Fruit fly (Drosophila melanogaster) whole organism, embryonic: ENCODE measurements around the gene CIA30.
A peak's percentile ranks its signal among the peaks of the same experiment; 100 is the strongest.

Experiments
- BEAF-32 ChIP-seq: fragments of 200-800 bp; sonication (Bioruptor generic); optimal IDR thresholded peaks from 3 replicates; lab custom pipeline; 2017; ENCODE audit warnings: missing biosample characterization, missing genetic modification characterization, mild to moderate bottlenecking, moderate library complexity, missing genetic modification reagents
- CG1024 ChIP-seq: fragments of 200-800 bp; sonication (Bioruptor generic); IDR thresholded peaks from 2 replicates; pipeline ENCODE4 v1.3.6; 2022; ENCODE audit warnings: missing biosample characterization, missing genetic modification characterization
- CG10267 ChIP-seq: fragments of 200-800 bp; sonication (Bioruptor generic); optimal IDR thresholded peaks from 2 replicates; lab custom pipeline; 2018; ENCODE audit warnings: missing biosample characterization, mild to moderate bottlenecking, missing genetic modification characterization, moderate library complexity
- CG10462 ChIP-seq: fragments of 200-800 bp; sonication (Bioruptor generic); optimal IDR thresholded peaks from 2 replicates; lab custom pipeline; 2016; ENCODE audit warnings: missing biosample characterization, missing genetic modification characterization
- CG11247 ChIP-seq: fragments of 200-800 bp; sonication (Bioruptor generic); IDR thresholded peaks from 2 replicates; pipeline ENCODE4 v1.3.6; 2022; ENCODE audit warnings: missing biosample characterization, missing genetic modification characterization
- CG15269 ChIP-seq: fragments of 200-800 bp; sonication (Bioruptor generic); optimal IDR thresholded peaks from 2 replicates; lab custom pipeline; 2018; ENCODE audit warnings: missing biosample characterization, mild to moderate bottlenecking, missing genetic modification characterization, moderate library complexity
- CG15601 ChIP-seq: fragments of 200-800 bp; sonication (Bioruptor generic); optimal IDR thresholded peaks from 3 replicates; lab custom pipeline; 2019; ENCODE audit warnings: missing biosample characterization, mild to moderate bottlenecking, missing genetic modification characterization, moderate library complexity
- CG16779 ChIP-seq: fragments of 200-800 bp; sonication (Bioruptor generic); IDR thresholded peaks from 2 replicates; pipeline ENCODE4 v1.3.6; 2022; ENCODE audit warnings: missing biosample characterization, missing genetic modification characterization
- CG18476 ChIP-seq: fragments of 200-800 bp; sonication (Bioruptor generic); optimal IDR thresholded peaks from 2 replicates; lab custom pipeline; 2016; ENCODE audit warnings: missing biosample characterization, mild to moderate bottlenecking, missing genetic modification characterization
- CG2199 ChIP-seq: fragments of 200-800 bp; sonication (Bioruptor generic); IDR thresholded peaks from 3 replicates; pipeline ENCODE4 v1.3.6; 2022; ENCODE audit warnings: missing biosample characterization, missing genetic modification characterization
- CG30020 ChIP-seq: fragments of 200-800 bp; optimal IDR thresholded peaks from 2 replicates; lab custom pipeline; 2019; ENCODE audit warnings: missing biosample characterization, mild to moderate bottlenecking, missing genetic modification characterization, moderate library complexity
- CG31365 ChIP-seq: fragments of 200-800 bp; sonication (Bioruptor generic); optimal IDR thresholded peaks from 2 replicates; lab custom pipeline; 2018; ENCODE audit warnings: missing biosample characterization, mild to moderate bottlenecking, missing genetic modification characterization
- CG32772 ChIP-seq: fragments of 200-800 bp; sonication (Bioruptor generic); IDR thresholded peaks from 2 replicates; pipeline ENCODE4 v1.3.6; 2022; ENCODE audit warnings: missing biosample characterization, missing genetic modification characterization
- CG3281 ChIP-seq: fragments of 200-800 bp; sonication (Bioruptor generic); optimal IDR thresholded peaks from 3 replicates; lab custom pipeline; 2017; ENCODE audit warnings: missing biosample characterization, mild to moderate bottlenecking, missing genetic modification characterization
- CG4854 ChIP-seq: fragments of 200-800 bp; sonication (Bioruptor generic); optimal IDR thresholded peaks from 2 replicates; lab custom pipeline; 2016; ENCODE audit warnings: missing biosample characterization, missing genetic modification characterization, inconsistent platforms
- CG5180 ChIP-seq: fragments of 200-800 bp; sonication (Bioruptor generic); optimal IDR thresholded peaks from 3 replicates; lab custom pipeline; 2017; ENCODE audit warnings: missing biosample characterization, missing genetic modification characterization, mild to moderate bottlenecking, moderate library complexity, missing genetic modification reagents
- CG8089 ChIP-seq: fragments of 200-800 bp; sonication (Bioruptor generic); optimal IDR thresholded peaks from 3 replicates; lab custom pipeline; 2016; ENCODE audit warnings: missing biosample characterization, missing genetic modification characterization
- CG8281 ChIP-seq: fragments of 200-800 bp; sonication (Bioruptor generic); optimal IDR thresholded peaks from 2 replicates; lab custom pipeline; 2018; ENCODE audit warnings: missing biosample characterization, mild to moderate bottlenecking, missing genetic modification characterization, moderate library complexity
- CG9727 ChIP-seq: fragments of 200-800 bp; sonication (Bioruptor generic); optimal IDR thresholded peaks from 3 replicates; lab custom pipeline; 2017; ENCODE audit warnings: missing biosample characterization, mild to moderate bottlenecking, missing genetic modification characterization
- CG9817 ChIP-seq: fragments of 200-800 bp; sonication (Bioruptor generic); optimal IDR thresholded peaks from 2 replicates; lab custom pipeline; 2018; ENCODE audit warnings: missing biosample characterization, mild to moderate bottlenecking, missing genetic modification characterization, moderate library complexity
- Dad ChIP-seq: fragments of 200-800 bp; sonication (Bioruptor generic); optimal IDR thresholded peaks from 3 replicates; lab custom pipeline; 2016; ENCODE audit warnings: missing biosample characterization, missing genetic modification characterization
- Deaf1 ChIP-seq: fragments of 200-800 bp; optimal IDR thresholded peaks from 3 replicates; lab custom pipeline; 2019; ENCODE audit warnings: missing biosample characterization, mild to moderate bottlenecking, missing genetic modification characterization, moderate library complexity
- Dp ChIP-seq: fragments of 200-800 bp; sonication (Bioruptor generic); optimal IDR thresholded peaks from 2 replicates; lab custom pipeline; 2018; ENCODE audit warnings: missing biosample characterization, mild to moderate bottlenecking, missing genetic modification characterization, moderate library complexity
- ERR ChIP-seq: fragments of 200-800 bp; sonication (Bioruptor generic); optimal IDR thresholded peaks from 2 replicates; lab custom pipeline; 2016; ENCODE audit warnings: missing biosample characterization, missing genetic modification characterization
- Gug ChIP-seq: fragments of 200-800 bp; sonication (Bioruptor generic); IDR thresholded peaks from 4 replicates; pipeline ENCODE4 v1.3.6; 2022; ENCODE audit warnings: missing biosample characterization, missing genetic modification characterization
- Hand ChIP-seq: fragments of 200-800 bp; sonication (Bioruptor generic); optimal IDR thresholded peaks from 2 replicates; lab custom pipeline; 2017; ENCODE audit warnings: mild to moderate bottlenecking, missing biosample characterization, missing genetic modification reagents, missing genetic modification characterization
- Med ChIP-seq: fragments of 200-800 bp; sonication (Bioruptor generic); peaks from one replicate; lab custom pipeline; 2016; ENCODE audit warnings: missing biosample characterization, missing genetic modification characterization, mild to moderate bottlenecking, inconsistent platforms, moderate library complexity
- Optix ChIP-seq: fragments of 200-800 bp; sonication (Bioruptor generic); IDR thresholded peaks from 3 replicates; pipeline ENCODE4 v1.3.6; 2022; ENCODE audit warnings: missing biosample characterization, missing genetic modification characterization
- Ptx1 ChIP-seq: fragments of 200-800 bp; sonication (Bioruptor generic); IDR thresholded peaks from 2 replicates; pipeline ENCODE4 v1.3.6; 2022; ENCODE audit warnings: missing biosample characterization, missing genetic modification characterization
- Six4 ChIP-seq: fragments of 200-800 bp; sonication (Bioruptor generic); optimal IDR thresholded peaks from 2 replicates; lab custom pipeline; 2016; ENCODE audit warnings: missing biosample characterization, missing genetic modification characterization
- Trl ChIP-seq, 3 experiments: fragments of >200 bp in 2 of 3; fragments of 200-800 bp in 1 of 3; sonication (Bioruptor generic) in 1 of 3; optimal IDR thresholded peaks; 2 replicates in 1 of 3; 3 replicates in 2 of 3; lab custom pipeline; 2016 to 2017; ENCODE audit warnings: missing biosample characterization in 1 of 3, missing genetic modification characterization in 1 of 3
- ara ChIP-seq: fragments of 200-800 bp; sonication (Bioruptor generic); IDR thresholded peaks from 2 replicates; pipeline ENCODE4 v1.3.6; 2022; ENCODE audit warnings: missing biosample characterization, missing genetic modification characterization
- bbx ChIP-seq: fragments of 200-800 bp; sonication (Bioruptor generic); IDR thresholded peaks from 2 replicates; pipeline ENCODE4 v1.3.6; 2022; ENCODE audit warnings: missing biosample characterization, missing genetic modification characterization; ENCODE audit not compliant: partially characterized antibody
- bigmax ChIP-seq: fragments of 200-800 bp; sonication (Bioruptor generic); optimal IDR thresholded peaks from 2 replicates; lab custom pipeline; 2018; ENCODE audit warnings: missing biosample characterization, mild to moderate bottlenecking, missing genetic modification characterization
- ci ChIP-seq: fragments of 200-800 bp; sonication (Bioruptor generic); IDR thresholded peaks from 3 replicates; pipeline ENCODE4 v1.3.6; 2022; ENCODE audit warnings: missing biosample characterization, missing genetic modification characterization
- corto ChIP-seq: fragments of 200-800 bp; sonication (Bioruptor generic); optimal IDR thresholded peaks from 2 replicates; lab custom pipeline; 2016; ENCODE audit warnings: missing biosample characterization, mild to moderate bottlenecking, missing genetic modification characterization, moderate library complexity
- dmrt11E ChIP-seq: fragments of 200-800 bp; sonication (Bioruptor generic); optimal IDR thresholded peaks from 3 replicates; lab custom pipeline; 2018; ENCODE audit warnings: missing biosample characterization, mild to moderate bottlenecking, missing genetic modification characterization, moderate library complexity
- eve ChIP-seq, 2 experiments: fragments of >200 bp; optimal IDR thresholded peaks; 2 replicates each; lab custom pipeline; 2017; ENCODE audit warnings: missing biosample characterization in 2 of 2, missing genetic modification characterization in 2 of 2
- gsb-n ChIP-seq: fragments of 200-800 bp; sonication (Bioruptor generic); optimal IDR thresholded peaks from 3 replicates; lab custom pipeline; 2018; ENCODE audit warnings: missing biosample characterization, mild to moderate bottlenecking, missing genetic modification characterization
- hkb ChIP-seq, 2 experiments: fragments of 200-800 bp in 1 of 2; fragments of >200 bp in 1 of 2; sonication (Bioruptor generic) in 1 of 2; IDR thresholded peaks in 1 of 2; optimal IDR thresholded peaks in 1 of 2; 2 replicates each; pipeline versions ENCODE4 v1.3.6 to Lab custom; 2017 to 2022; ENCODE audit warnings: missing biosample characterization in 1 of 2, missing genetic modification characterization in 1 of 2
- jing ChIP-seq: fragments of 200-800 bp; sonication (Bioruptor generic); optimal IDR thresholded peaks from 2 replicates; lab custom pipeline; 2018; ENCODE audit warnings: missing biosample characterization, mild to moderate bottlenecking, missing genetic modification characterization
- kni ChIP-seq: fragments of 200-800 bp; sonication (Bioruptor generic); optimal IDR thresholded peaks from 3 replicates; lab custom pipeline; 2017; ENCODE audit warnings: mild to moderate bottlenecking, missing biosample characterization, missing genetic modification reagents, missing genetic modification characterization
- lbe ChIP-seq: fragments of 200-800 bp; sonication (Bioruptor generic); optimal IDR thresholded peaks from 2 replicates; lab custom pipeline; 2016; ENCODE audit warnings: missing biosample characterization, mild to moderate bottlenecking, missing genetic modification characterization
- nerfin-1 ChIP-seq: fragments of 200-800 bp; sonication (Bioruptor generic); optimal IDR thresholded peaks from 3 replicates; lab custom pipeline; 2019; ENCODE audit warnings: missing biosample characterization, mild to moderate bottlenecking, missing genetic modification characterization, moderate library complexity
- sisA ChIP-seq: fragments of 200-800 bp; sonication (Bioruptor generic); IDR thresholded peaks from 2 replicates; pipeline ENCODE4 v1.3.6; 2022; ENCODE audit warnings: missing biosample characterization, missing genetic modification characterization
- slou ChIP-seq: fragments of 200-800 bp; sonication (Bioruptor generic); optimal IDR thresholded peaks from 3 replicates; lab custom pipeline; 2016; ENCODE audit warnings: missing biosample characterization, missing genetic modification characterization
- so ChIP-seq: fragments of 200-800 bp; sonication (Bioruptor generic); IDR thresholded peaks from 3 replicates; pipeline ENCODE4 v1.3.6; 2022; ENCODE audit warnings: missing biosample characterization, missing genetic modification characterization
- stc ChIP-seq: fragments of 200-800 bp; sonication (Bioruptor generic); IDR thresholded peaks from 2 replicates; pipeline ENCODE4 v1.3.6; 2022; ENCODE audit warnings: missing biosample characterization, missing genetic modification characterization
- vnd ChIP-seq: fragments of 200-800 bp; sonication (Bioruptor generic); IDR thresholded peaks from 3 replicates; pipeline ENCODE4 v1.3.6; 2022; ENCODE audit warnings: missing biosample characterization, missing genetic modification characterization; ENCODE audit not compliant: partially characterized antibody
- zen2 ChIP-seq: fragments of 200-800 bp; sonication (Bioruptor generic); IDR thresholded peaks from 3 replicates; pipeline ENCODE4 v1.3.6; 2022; ENCODE audit warnings: missing biosample characterization, missing genetic modification characterization; ENCODE audit not compliant: partially characterized antibody
- zfh1 ChIP-seq: fragments of 200-800 bp; sonication (Bioruptor generic); IDR thresholded peaks from 3 replicates; pipeline ENCODE4 v1.3.6; 2022; ENCODE audit warnings: missing biosample characterization, missing genetic modification characterization

Gene CIA30

DNA sequence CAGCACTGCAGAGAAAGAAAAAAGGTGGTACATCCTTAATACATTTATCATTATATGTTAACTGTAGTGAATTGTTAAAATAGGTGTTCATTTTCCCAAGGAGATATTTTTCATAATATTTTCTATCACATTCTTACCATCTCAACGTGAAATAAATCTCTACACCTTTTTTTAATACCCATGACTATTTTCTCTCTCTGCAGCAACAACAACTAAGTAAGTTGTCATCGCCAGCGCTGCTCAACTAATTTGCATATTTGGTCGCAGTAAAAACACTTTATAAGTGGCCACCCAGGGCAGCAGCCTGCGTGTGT, 46.3 kb upstream of the CIA30 start (continued):
- no peak for TF ChIP-seq CG31365
- peak; percentile 61 for TF ChIP-seq dmrt11E
- no peak for TF ChIP-seq slou
- TF ChIP-seq CG8089, result no peak
- TF ChIP-seq CG2199 (GFP tag; lab: Robert Waterston, UW), result no peak
- TF ChIP-seq CG9817 (tag; lab: Kevin White, UChicago), result peak; percentile 22
- TF ChIP-seq CG15601 (tag; lab: Kevin White, UChicago), result peak; percentile 8
- peak; percentile 31 for TF ChIP-seq nerfin-1 (tag; lab: Kevin White, UChicago)
- TF ChIP-seq Gug (GFP tag; lab: Robert Waterston, UW), result no peak
- TF ChIP-seq ERR (GFP tag; lab: Kevin White, UChicago), result no peak
- no peak for TF ChIP-seq BEAF-32 (GFP tag; lab: Kevin White, UChicago)
- peak; percentile 32 for TF ChIP-seq CG8281
- no peak for TF ChIP-seq bigmax (GFP tag; lab: Kevin White, UChicago)
- no peak for TF ChIP-seq ci (GFP tag; lab: Robert Waterston, UW)
- TF ChIP-seq Dp (GFP tag; lab: Kevin White, UChicago), result no peak
- TF ChIP-seq Ptx1 (GFP tag; lab: Robert Waterston, UW), result peak; percentile 29; the same call in 1 of the 2 replicates
- TF ChIP-seq ara, result no peak
- no peak for TF ChIP-seq Trl (optimal IDR thresholded peaks at IDR 0.05; lab: Kevin White, UChicago)
- no peak for TF ChIP-seq Trl (GFP tag; optimal IDR thresholded peaks at IDR 0.05; lab: Kevin White, UChicago)
- peak; percentile 37 for TF ChIP-seq CG15269 (tag; lab: Kevin White, UChicago)
- TF ChIP-seq CG10267 (tag; lab: Kevin White, UChicago), result peak; percentile 30
- TF ChIP-seq CG30020 (tag; lab: Kevin White, UChicago), result no peak
- no peak for TF ChIP-seq corto
- TF ChIP-seq CG1024 (GFP tag; lab: Robert Waterston, UW), result no peak
- TF ChIP-seq Six4 (GFP tag; lab: Kevin White, UChicago), result peak; percentile 7
- TF ChIP-seq Optix (GFP tag; lab: Robert Waterston, UW), result no peak
- TF ChIP-seq Dad (GFP tag; lab: Kevin White, UChicago), result no peak
- peak; percentile 33; the same call in 1 of the 3 replicates for TF ChIP-seq zfh1 (GFP tag; lab: Robert Waterston, UW)
- TF ChIP-seq zen2 (GFP tag; lab: Robert Waterston, UW), result no peak
- TF ChIP-seq bbx (GFP tag; lab: Robert Waterston, UW), result no peak
- TF ChIP-seq Deaf1 (tag; lab: Kevin White, UChicago), result no peak
- no peak for TF ChIP-seq CG11247 (GFP tag; lab: Robert Waterston, UW)
- TF ChIP-seq stc (GFP tag; lab: Robert Waterston, UW), result no peak
- no peak for TF ChIP-seq Hand
- TF ChIP-seq hkb (optimal IDR thresholded peaks at IDR 0.05; lab: Kevin White, UChicago), result no peak
- peak; percentile 61 for TF ChIP-seq hkb (GFP tag; IDR thresholded peaks at IDR 0.05; lab: Robert Waterston, UW)
- no peak for TF ChIP-seq CG4854 (GFP tag; lab: Kevin White, UChicago)
- no peak for TF ChIP-seq CG10462 (GFP tag; lab: Kevin White, UChicago)
- no peak for TF ChIP-seq eve (GFP tag; optimal IDR thresholded peaks at IDR 0.05; lab: Kevin White, UChicago)
- peak; percentile 2 for TF ChIP-seq CG18476
- peak; percentile 9 for TF ChIP-seq kni (GFP tag; lab: Kevin White, UChicago)
- peak; percentile 33 for TF ChIP-seq CG9727 (GFP tag; lab: Kevin White, UChicago)
- no peak for TF ChIP-seq CG5180 (GFP tag; lab: Kevin White, UChicago)
- peak; percentile 78 for TF ChIP-seq Med
- no peak for TF ChIP-seq lbe
- peak; percentile 53 for TF ChIP-seq gsb-n (tag; lab: Kevin White, UChicago)
- no peak for TF ChIP-seq CG3281 (GFP tag; lab: Kevin White, UChicago)
- no peak for TF ChIP-seq CG16779 (GFP tag; lab: Robert Waterston, UW)
- no peak for TF ChIP-seq jing
- no peak for TF ChIP-seq so (GFP tag; lab: Robert Waterston, UW)
- no peak for TF ChIP-seq vnd (GFP tag; lab: Robert Waterston, UW)
- no peak for TF ChIP-seq CG32772 (GFP tag; lab: Robert Waterston, UW)
- peak; percentile 54 for TF ChIP-seq sisA (GFP tag; lab: Robert Waterston, UW)
